Fruit fly (Drosophila melanogaster) whole organism, adult: Measurements from ENCODE around the gene CG5989.

Experiments
- CG11617 ChIP-seq: fragments of 200-800 bp; sonication (Bioruptor generic); optimal IDR thresholded peaks from 2 replicates; lab custom pipeline; 2017; ENCODE audit warnings: mild to moderate bottlenecking, missing biosample characterization, missing genetic modification reagents, missing genetic modification characterization
- CG12768 ChIP-seq: fragments of 200-800 bp; sonication (Bioruptor generic); optimal IDR thresholded peaks from 2 replicates; lab custom pipeline; 2017; ENCODE audit warnings: missing biosample characterization, missing genetic modification characterization, mild to moderate bottlenecking, moderate library complexity, missing genetic modification reagents
- CG14711 ChIP-seq: fragments of 200-800 bp; sonication (Bioruptor generic); optimal IDR thresholded peaks from 2 replicates; lab custom pipeline; 2018; ENCODE audit warnings: missing biosample characterization, mild to moderate bottlenecking, missing genetic modification characterization, moderate library complexity
- CG1620 ChIP-seq: fragments of 200-800 bp; sonication (Bioruptor generic); optimal IDR thresholded peaks from 2 replicates; lab custom pipeline; 2016; ENCODE audit warnings: missing biosample characterization, missing genetic modification characterization
- CG33017 ChIP-seq: fragments of 200-800 bp; sonication (Bioruptor generic); optimal IDR thresholded peaks from 2 replicates; lab custom pipeline; 2018; ENCODE audit warnings: missing biosample characterization, mild to moderate bottlenecking, missing genetic modification characterization, moderate library complexity
- CG5204 ChIP-seq: fragments of 200-800 bp; sonication (Bioruptor generic); optimal IDR thresholded peaks from 2 replicates; lab custom pipeline; 2016; ENCODE audit warnings: missing biosample characterization, missing genetic modification characterization
- CG7045 ChIP-seq: fragments of 200-800 bp; sonication (Bioruptor generic); optimal IDR thresholded peaks from 2 replicates; lab custom pipeline; 2017; ENCODE audit warnings: missing biosample characterization, mild to moderate bottlenecking, missing genetic modification characterization
- CG7101 ChIP-seq: fragments of 200-800 bp; sonication (Bioruptor generic); optimal IDR thresholded peaks from 2 replicates; lab custom pipeline; 2018; ENCODE audit warnings: missing biosample characterization, mild to moderate bottlenecking, missing genetic modification characterization, moderate library complexity
- Clk ChIP-seq: fragments of 200-800 bp; sonication (Bioruptor generic); optimal IDR thresholded peaks from 2 replicates; lab custom pipeline; 2017; ENCODE audit warnings: missing biosample characterization, missing genetic modification characterization
- Crg-1 ChIP-seq: fragments of 200-800 bp; sonication (Bioruptor generic); optimal IDR thresholded peaks from 2 replicates; lab custom pipeline; 2016; ENCODE audit warnings: missing biosample characterization, missing genetic modification characterization
- Hr96 ChIP-seq: fragments of 200-800 bp; sonication (Bioruptor generic); optimal IDR thresholded peaks from 2 replicates; lab custom pipeline; 2016; ENCODE audit warnings: missing biosample characterization, missing genetic modification characterization
- Mnt ChIP-seq: fragments of 200-800 bp; sonication (Bioruptor generic); optimal IDR thresholded peaks from 2 replicates; lab custom pipeline; 2016; ENCODE audit warnings: missing biosample characterization, mild to moderate bottlenecking, missing genetic modification characterization
- bab1 ChIP-seq: fragments of 200-800 bp; sonication (Bioruptor generic); optimal IDR thresholded peaks from 3 replicates; lab custom pipeline; 2019; ENCODE audit warnings: missing biosample characterization, mild to moderate bottlenecking, missing genetic modification characterization, moderate library complexity
- cic ChIP-seq: fragments of 200-800 bp; sonication (Bioruptor generic); optimal IDR thresholded peaks from 2 replicates; lab custom pipeline; 2017; ENCODE audit warnings: missing biosample characterization, mild to moderate bottlenecking, missing genetic modification characterization, moderate library complexity
- cnc ChIP-seq, 2 experiments: fragments of >200 bp; optimal IDR thresholded peaks; 2 replicates each; lab custom pipeline; 2017
- kay ChIP-seq: fragments of 200-800 bp; sonication (Bioruptor generic); peaks from one replicate; lab custom pipeline; 2016; ENCODE audit warnings: missing biosample characterization, missing genetic modification characterization, borderline replicate concordance
- ovo ChIP-seq: fragments of 200-800 bp; sonication (Bioruptor generic); optimal IDR thresholded peaks from 2 replicates; lab custom pipeline; 2016; ENCODE audit warnings: missing biosample characterization, missing genetic modification characterization
- pad ChIP-seq: fragments of 200-800 bp; sonication (Bioruptor generic); optimal IDR thresholded peaks from 3 replicates; lab custom pipeline; 2017; ENCODE audit warnings: missing biosample characterization, missing genetic modification characterization, mild to moderate bottlenecking, moderate library complexity, missing genetic modification reagents
- tj ChIP-seq: fragments of 200-800 bp; sonication (Bioruptor generic); optimal IDR thresholded peaks from 3 replicates; lab custom pipeline; 2017; ENCODE audit warnings: missing biosample characterization, mild to moderate bottlenecking, missing genetic modification characterization, moderate library complexity
- toe ChIP-seq: fragments of 200-800 bp; sonication (Bioruptor generic); optimal IDR thresholded peaks from 2 replicates; lab custom pipeline; 2016; ENCODE audit warnings: missing biosample characterization, missing genetic modification characterization

CG5989 gene

DNA sequence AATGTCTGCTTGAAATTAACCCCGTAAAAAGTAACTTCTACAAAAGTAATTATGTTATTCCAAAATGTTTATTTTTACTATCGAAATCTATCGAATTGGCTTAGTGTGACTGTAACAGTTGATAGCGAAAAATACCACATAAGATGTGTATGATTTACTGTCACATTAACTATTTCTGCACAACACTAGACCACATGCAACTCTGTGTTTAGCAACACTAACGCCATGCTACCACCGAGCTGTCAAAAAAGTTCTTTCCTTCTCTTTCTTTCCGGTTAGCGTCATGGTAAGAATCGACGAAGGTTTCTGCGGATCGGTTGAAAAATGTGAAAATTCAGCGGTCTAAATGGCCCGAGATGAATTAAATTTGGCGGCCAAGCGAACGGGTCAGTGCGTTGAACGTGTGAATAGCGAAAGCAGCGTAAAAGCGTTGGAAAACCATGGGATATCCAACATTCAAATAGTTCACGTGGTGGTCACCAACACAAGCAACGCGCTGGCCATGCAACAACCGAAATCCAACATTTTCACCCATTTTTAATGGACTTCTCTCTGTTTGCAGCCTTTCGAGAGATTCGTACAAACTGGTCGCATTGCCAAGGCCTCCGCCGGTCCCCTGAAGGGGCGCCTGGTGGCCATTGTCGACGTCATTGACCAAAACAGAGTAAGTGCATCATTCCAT lies 3.1 kb downstream of the CG5989 start, which contains the start of the genes Nelf-E and RpL14:
TSS of gene Nelf-E (minus strand) at position 128 of the 682 bp plus-strand sequence.
TSS of gene RpL14 (plus strand) at position 255 of the 682 bp plus-strand sequence.
- TF ChIP-seq cnc (optimal IDR thresholded peaks at IDR 0.05; lab: Kevin White, UChicago): no peak
- TF ChIP-seq CG14711 (tag; lab: Kevin White, UChicago): peak; percentile 88
- TF ChIP-seq CG11617 (GFP tag; lab: Kevin White, UChicago): peak; percentile 96
- peak; percentile 75 for TF ChIP-seq tj (GFP tag; lab: Kevin White, UChicago)
- TF ChIP-seq kay (GFP tag; lab: Kevin White, UChicago): no peak
- TF ChIP-seq CG5204 (GFP tag; lab: Kevin White, UChicago): peak; percentile 92
- peak; percentile 98 for TF ChIP-seq Mnt (GFP tag; lab: Kevin White, UChicago)
- peak; percentile 95 for TF ChIP-seq CG12768 (GFP tag; lab: Kevin White, UChicago)
- peak; percentile 91 for TF ChIP-seq pad (GFP tag; lab: Kevin White, UChicago)
- peak; percentile 95 for TF ChIP-seq CG7045 (GFP tag; lab: Kevin White, UChicago)
- TF ChIP-seq ovo (GFP tag; lab: Kevin White, UChicago): peak; percentile 95
- TF ChIP-seq Crg-1 (GFP tag; lab: Kevin White, UChicago): peak; percentile 97
- TF ChIP-seq CG7101 (tag; lab: Kevin White, UChicago): peak; percentile 98
- peak; percentile 95 for TF ChIP-seq Clk
- TF ChIP-seq cic (GFP tag; lab: Kevin White, UChicago): peak; percentile 90
- peak; percentile 91 for TF ChIP-seq toe (GFP tag; lab: Kevin White, UChicago)
- peak; percentile 93 for TF ChIP-seq bab1 (GFP tag; lab: Kevin White, UChicago)
- peak; percentile 97 for TF ChIP-seq Hr96 (GFP tag; lab: Kevin White, UChicago)
- TF ChIP-seq CG33017 (tag; lab: Kevin White, UChicago): peak; percentile 91
- TF ChIP-seq CG1620 (GFP tag; lab: Kevin White, UChicago): peak; percentile 97

DNA sequence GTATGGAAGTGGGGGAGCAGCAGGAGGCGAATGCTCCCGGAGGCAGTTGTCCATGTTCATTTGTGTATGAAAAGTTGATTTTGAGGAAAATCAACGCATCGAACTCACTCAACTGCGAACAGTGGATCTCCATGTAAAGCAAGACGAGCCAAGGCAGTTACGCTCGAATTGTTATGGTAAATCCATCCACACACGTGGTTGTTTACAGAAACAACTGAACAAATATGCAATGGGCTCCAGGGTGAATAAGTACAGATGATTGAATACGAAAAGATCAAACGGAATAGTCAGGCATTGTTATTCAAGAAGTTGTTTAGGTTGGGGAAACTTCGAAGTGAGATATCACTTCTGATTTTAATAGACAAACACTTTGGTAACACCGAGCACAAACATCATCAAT lies 19.9 kb downstream of the CG5989 start:
- TF ChIP-seq kay (GFP tag; lab: Kevin White, UChicago): no peak
- TF ChIP-seq Hr96 (GFP tag; lab: Kevin White, UChicago): no peak
- TF ChIP-seq pad (GFP tag; lab: Kevin White, UChicago): no peak
- TF ChIP-seq Clk: no peak
- TF ChIP-seq CG33017 (tag; lab: Kevin White, UChicago): no peak
- no peak for TF ChIP-seq toe (GFP tag; lab: Kevin White, UChicago)
- TF ChIP-seq Mnt (GFP tag; lab: Kevin White, UChicago): no peak
- TF ChIP-seq CG12768 (GFP tag; lab: Kevin White, UChicago): no peak
- no peak for TF ChIP-seq CG5204 (GFP tag; lab: Kevin White, UChicago)
- TF ChIP-seq CG7045 (GFP tag; lab: Kevin White, UChicago): no peak
- TF ChIP-seq CG11617 (GFP tag; lab: Kevin White, UChicago): no peak
- no peak for TF ChIP-seq cnc (optimal IDR thresholded peaks at IDR 0.05; lab: Kevin White, UChicago)
- no peak for TF ChIP-seq bab1 (GFP tag; lab: Kevin White, UChicago)
- no peak for TF ChIP-seq CG14711 (tag; lab: Kevin White, UChicago)
- TF ChIP-seq ovo (GFP tag; lab: Kevin White, UChicago): no peak
- no peak for TF ChIP-seq cic (GFP tag; lab: Kevin White, UChicago)
- TF ChIP-seq tj (GFP tag; lab: Kevin White, UChicago): no peak
- TF ChIP-seq Crg-1 (GFP tag; lab: Kevin White, UChicago): no peak

dm6 chr3L:8582105-8582707 lies 21.7 kb downstream of the CG5989 start:
- TF ChIP-seq CG12768 (GFP tag; lab: Kevin White, UChicago): no peak
- TF ChIP-seq kay (GFP tag; lab: Kevin White, UChicago): peak; percentile 40

DNA sequence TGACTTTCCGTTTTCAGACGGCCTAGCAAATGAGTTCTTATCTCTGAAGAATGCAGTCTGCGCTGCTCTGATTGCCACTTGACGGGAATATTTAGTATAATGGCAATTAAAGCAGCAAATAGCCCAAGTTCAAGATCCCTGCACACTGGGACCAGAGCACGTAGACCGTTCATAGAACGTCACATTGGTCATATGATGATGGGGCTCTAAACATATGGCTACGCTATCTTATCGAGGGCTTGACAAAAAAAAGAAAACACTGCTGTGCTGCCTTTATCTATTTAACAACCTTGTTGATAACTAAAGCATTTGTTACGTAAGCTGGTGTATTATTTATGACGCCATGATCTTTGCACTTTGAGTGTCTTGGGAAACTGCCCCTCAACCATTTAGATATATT lies 23.2 kb downstream of the CG5989 start:
- peak; percentile 47 for TF ChIP-seq CG5204 (GFP tag; lab: Kevin White, UChicago)
- TF ChIP-seq CG7045 (GFP tag; lab: Kevin White, UChicago): peak; percentile 20
- TF ChIP-seq Hr96 (GFP tag; lab: Kevin White, UChicago): peak; percentile 39
- TF ChIP-seq CG11617 (GFP tag; lab: Kevin White, UChicago): peak; percentile 30
- no peak for TF ChIP-seq CG12768 (GFP tag; lab: Kevin White, UChicago)
- peak; percentile 51 for TF ChIP-seq CG33017 (tag; lab: Kevin White, UChicago)
- peak; percentile 74 for TF ChIP-seq cic (GFP tag; lab: Kevin White, UChicago)
- TF ChIP-seq kay (GFP tag; lab: Kevin White, UChicago): peak; percentile 88
- no peak for TF ChIP-seq CG14711 (tag; lab: Kevin White, UChicago)

DNA sequence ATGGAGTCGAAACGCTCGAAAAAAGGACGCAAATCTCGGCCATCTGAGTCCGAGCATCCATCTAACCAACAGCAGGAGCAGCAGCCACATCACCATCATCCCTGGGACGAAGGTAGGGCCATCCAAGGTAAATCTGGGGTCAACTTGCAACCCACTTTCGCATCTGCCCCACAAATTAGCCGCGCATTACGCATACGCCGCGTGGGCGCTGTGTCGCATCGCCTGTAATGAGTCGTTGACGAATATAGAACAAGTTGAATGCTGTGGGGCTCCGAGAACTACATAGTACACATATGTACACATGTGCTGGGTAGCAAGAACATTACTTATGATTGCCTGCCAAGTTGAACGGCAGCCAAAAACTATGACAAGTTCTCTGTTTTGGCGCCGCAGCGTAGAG lies 24.4 kb downstream of the CG5989 start:
- no peak for TF ChIP-seq Mnt (GFP tag; lab: Kevin White, UChicago)
- no peak for TF ChIP-seq kay (GFP tag; lab: Kevin White, UChicago)
- no peak for TF ChIP-seq CG14711 (tag; lab: Kevin White, UChicago)
- TF ChIP-seq CG33017 (tag; lab: Kevin White, UChicago): no peak
- TF ChIP-seq CG11617 (GFP tag; lab: Kevin White, UChicago): no peak
- no peak for TF ChIP-seq cnc (optimal IDR thresholded peaks at IDR 0.05; lab: Kevin White, UChicago)
- no peak for TF ChIP-seq CG7101 (tag; lab: Kevin White, UChicago)
- TF ChIP-seq Clk: no peak
- no peak for TF ChIP-seq tj (GFP tag; lab: Kevin White, UChicago)
